ENCODE assay signal across 2 fruit fly cellular contexts in genomic region chrX:10772634-10773033, dm6.
TF ChIP-seq lines count a peak whose summit lies in the region.

No protein-coding gene starts in this region.

- no peak for TF ChIP-seq CTCF in whole organism, embryonic (GFP tag; optimal IDR thresholded peaks at IDR 0.05; lab: Kevin White, UChicago)

TF ChIP-seq in whole organism, embryonic, 481 proteins besides CTCF, POLR2A, EP300 and RAD21:
- TF ChIP-seq gt (GFP tag; IDR thresholded peaks at IDR 0.05; lab: Robert Waterston, UW), result no peak
- peak; percentile 14 for TF ChIP-seq Blimp-1 (GFP tag; optimal IDR thresholded peaks at IDR 0.05; lab: Kevin White, UChicago)
- TF ChIP-seq BEAF-32 (GFP tag; optimal IDR thresholded peaks at IDR 0.05; lab: Kevin White, UChicago), result no peak
- 0 out of 2 replicates have a peak, but pooled peaks have one; percentile 22 for TF ChIP-seq unc-4 (GFP tag; IDR thresholded peaks at IDR 0.05; lab: Robert Waterston, UW; ENCODE audit: partially characterized antibody)
- no peak for TF ChIP-seq hkb (optimal IDR thresholded peaks at IDR 0.05; lab: Kevin White, UChicago)
- TF ChIP-seq hkb (GFP tag; IDR thresholded peaks at IDR 0.05; lab: Robert Waterston, UW), result no peak
- peak; percentile 61 for TF ChIP-seq CG13894 (tag; optimal IDR thresholded peaks at IDR 0.05; lab: Kevin White, UChicago)
- TF ChIP-seq CG18476 (GFP tag; optimal IDR thresholded peaks at IDR 0.05; lab: Kevin White, UChicago), result no peak
- no peak for TF ChIP-seq trh (GFP tag; optimal IDR thresholded peaks at IDR 0.05; lab: Kevin White, UChicago)
- no peak for TF ChIP-seq knrl (GFP tag; IDR thresholded peaks at IDR 0.05; lab: Robert Waterston, UW; ENCODE audit: partially characterized antibody)
- no peak for TF ChIP-seq CG4404 (GFP tag; IDR thresholded peaks at IDR 0.05; lab: Robert Waterston, UW)
- TF ChIP-seq CG11093 (GFP tag; IDR thresholded peaks at IDR 0.05; lab: Robert Waterston, UW), result no peak
- TF ChIP-seq CG4424 (GFP tag; optimal IDR thresholded peaks at IDR 0.05; lab: Kevin White, UChicago), result no peak
- TF ChIP-seq chif (GFP tag; optimal IDR thresholded peaks at IDR 0.05; lab: Kevin White, UChicago), result no peak
- TF ChIP-seq sens (GFP tag; lab: Kevin White, UChicago), result peak; percentile 46
TF ChIP-seq in whole organism, embryonic: peak in this region for 4.

TF ChIP-seq in whole organism, prepupa, 60 proteins besides CTCF, POLR2A, EP300 and RAD21:
- TF ChIP-seq net (GFP tag; optimal IDR thresholded peaks at IDR 0.05; lab: Kevin White, UChicago), result no peak
- TF ChIP-seq Eip78C (GFP tag; lab: Kevin White, UChicago), result peak; percentile 60

Comparison
In these comparisons a context has a peak if more than half of its experiments do, and no peak if none do; other contexts are left out.
1. Of the 7 proteins assayed by ChIP-seq in both whole organism, embryonic and whole organism, prepupa: peak only in whole organism, embryonic: Blimp-1; only in whole organism, prepupa: none; in both: none; in neither: 6.